Worm (Caenorhabditis elegans): Measurements from ENCODE around the gene kcnl-4.

Gene kcnl-4

ce11 chrV:14523105-14523504 lies 7.8 kb upstream of the kcnl-4 start, which contains the start of gene C53A5.2:
Gene C53A5.2, minus strand, starts transcription at chrV:14523205.
- TF ChIP-seq sem-4 (tag; optimal IDR thresholded peaks at IDR 0.05) (no peak), nhr-25 (tag; optimal IDR thresholded peaks at IDR 0.05) (no peak)

ce11 chrV:14523788-14524582 lies 6.9 kb upstream of the kcnl-4 start, which contains the start of gene ril-1:
Gene ril-1, minus strand, starts transcription at chrV:14524129.
- TF ChIP-seq C34F6.9 (tag; optimal IDR thresholded peaks at IDR 0.05) (peak; percentile 23), ceh-82 (tag; optimal IDR thresholded peaks at IDR 0.05) (no peak), elt-1 (tag; optimal IDR thresholded peaks at IDR 0.05) (no peak), ama-1 (optimal IDR thresholded peaks at IDR 0.05) (no peak), sem-4 (tag; optimal IDR thresholded peaks at IDR 0.05) (no peak), nhr-11 (tag; optimal IDR thresholded peaks at IDR 0.05) (no peak), egl-27 (tag; optimal IDR thresholded peaks at IDR 0.05) (no peak), unc-39 (tag; optimal IDR thresholded peaks at IDR 0.05) (no peak), alr-1 (tag; optimal IDR thresholded peaks at IDR 0.05) (no peak), lin-39 (tag; optimal IDR thresholded peaks at IDR 0.05) (no peak), nhr-77 (tag; optimal IDR thresholded peaks at IDR 0.05) (no peak), unc-55 (GFP tag; optimal IDR thresholded peaks at IDR 0.05) (peak; percentile 74), lin-13 (GFP tag; optimal IDR thresholded peaks at IDR 0.05) (peak; percentile 20), nhr-21 (tag; optimal IDR thresholded peaks at IDR 0.05) (peak; percentile 10), nhr-12 (tag; optimal IDR thresholded peaks at IDR 0.05) (no peak), nhr-237 (tag; optimal IDR thresholded peaks at IDR 0.05) (no peak), nhr-25 (tag; optimal IDR thresholded peaks at IDR 0.05) (peak; percentile 56), F13H6.1 (tag; optimal IDR thresholded peaks at IDR 0.05) (peak; percentile 34), fos-1 (tag; optimal IDR thresholded peaks at IDR 0.05) (peak; percentile 35), ztf-1 (GFP tag; conservative IDR thresholded peaks at IDR 0.05) (no peak), ZK546.5 (tag; optimal IDR thresholded peaks at IDR 0.05) (no peak), zag-1 (tag; optimal IDR thresholded peaks at IDR 0.05) (no peak), elt-3 (tag; optimal IDR thresholded peaks at IDR 0.05) (no peak), lsy-2 (tag; optimal IDR thresholded peaks at IDR 0.05) (peak in 1 of 2 experiments; percentile 52), nhr-129 (tag; optimal IDR thresholded peaks at IDR 0.05) (peak; percentile 34), skn-1 (tag; optimal IDR thresholded peaks at IDR 0.05) (peak; percentile 60), snpc-4 (tag; optimal IDR thresholded peaks at IDR 0.05) (peak; percentile 16), mdl-1 (tag; optimal IDR thresholded peaks at IDR 0.05) (no peak), gmeb-1 (tag; optimal IDR thresholded peaks at IDR 0.05) (peak; percentile 17), dmd-4 (tag; optimal IDR thresholded peaks at IDR 0.05) (no peak), crh-2 (tag; optimal IDR thresholded peaks at IDR 0.05) (peak; percentile 27), sma-3 (GFP tag; optimal IDR thresholded peaks at IDR 0.05) (peak; percentile 47), nhr-6 (tag; optimal IDR thresholded peaks at IDR 0.05) (no peak), nhr-10 (tag; optimal IDR thresholded peaks at IDR 0.05) (no peak)

- TF ChIP-seq peb-1 (tag; optimal IDR thresholded peaks at IDR 0.05), result no peak
- no peak for TF ChIP-seq blmp-1 (tag; optimal IDR thresholded peaks at IDR 0.05; ENCODE audit: insufficient read depth)
- TF ChIP-seq crh-2 (tag; optimal IDR thresholded peaks at IDR 0.05), result no peak
- TF ChIP-seq nhr-23 (tag; optimal IDR thresholded peaks at IDR 0.05), result no peak
- no peak for TF ChIP-seq mdl-1 (tag; optimal IDR thresholded peaks at IDR 0.05)
- no peak for TF ChIP-seq nhr-6 (tag; optimal IDR thresholded peaks at IDR 0.05)
- TF ChIP-seq ceh-82 (tag; optimal IDR thresholded peaks at IDR 0.05), result no peak
- TF ChIP-seq aly-2 (tag; optimal IDR thresholded peaks at IDR 0.05), result no peak
- no peak for TF ChIP-seq zag-1 (tag; optimal IDR thresholded peaks at IDR 0.05)
- TF ChIP-seq sma-3 (GFP tag; optimal IDR thresholded peaks at IDR 0.05), result no peak
- TF ChIP-seq C34F6.9 (tag; optimal IDR thresholded peaks at IDR 0.05), result no peak
- no peak for TF ChIP-seq mbf-1 (tag; optimal IDR thresholded peaks at IDR 0.05)
- TF ChIP-seq ztf-1 (GFP tag; conservative IDR thresholded peaks at IDR 0.05), result no peak
- TF ChIP-seq F13H6.1 (tag; optimal IDR thresholded peaks at IDR 0.05), result no peak
- TF ChIP-seq ZK546.5 (tag; optimal IDR thresholded peaks at IDR 0.05), result no peak
- no peak for TF ChIP-seq lin-11 (tag; optimal IDR thresholded peaks at IDR 0.05)
Observed at ce11 chrV:14525089-14525488, 5.8 kb upstream of the kcnl-4 start, which contains the start of gene hda-1. Gene hda-1, plus strand, starts transcription at chrV:14525389.
